Worm (Caenorhabditis elegans) whole organism, L2 larva: Measurements from ENCODE around the gene nhr-55.

ENCODE experiments used
- C34F6.9 ChIP-seq: fragments of 150-350 bp; optimal IDR thresholded peaks from 2 replicates; lab custom pipeline; 2014; ENCODE audit warnings: missing biosample characterization, missing genetic modification characterization
- R02D3.7 ChIP-seq: fragments of 150-350 bp; optimal IDR thresholded peaks from 2 replicates; lab custom pipeline; 2014; ENCODE audit warnings: missing biosample characterization, missing genetic modification characterization
- ZK546.5 ChIP-seq: sonication (generic microtip); optimal IDR thresholded peaks from 2 replicates; lab custom pipeline; 2017; ENCODE audit warnings: missing biosample characterization, missing genetic modification characterization
- alr-1 ChIP-seq: fragments of 150-350 bp; optimal IDR thresholded peaks from 2 replicates; lab custom pipeline; 2014; ENCODE audit warnings: missing biosample characterization, missing genetic modification characterization
- aly-2 ChIP-seq: fragments of 150-350 bp; optimal IDR thresholded peaks from 2 replicates; lab custom pipeline; 2014; ENCODE audit warnings: missing biosample characterization, missing genetic modification characterization
- ama-1 ChIP-seq: fragments of 150-350 bp; optimal IDR thresholded peaks from 2 replicates; lab custom pipeline; 2018; ENCODE audit warnings: inconsistent platforms
- blmp-1 ChIP-seq: sonication (generic microtip); optimal IDR thresholded peaks from 2 replicates; lab custom pipeline; 2017; ENCODE audit warnings: missing genetic modification characterization, mild to moderate bottlenecking, missing compliant biosample characterization, antibody characterized with exemption, moderate library complexity; ENCODE audit not compliant: insufficient read depth
- ceh-16 ChIP-seq: fragments of 150-350 bp; optimal IDR thresholded peaks from 2 replicates; lab custom pipeline; 2014; ENCODE audit warnings: missing biosample characterization, missing genetic modification characterization
- ceh-82 ChIP-seq: fragments of 150-350 bp; optimal IDR thresholded peaks from 2 replicates; lab custom pipeline; 2014; ENCODE audit warnings: missing biosample characterization, missing genetic modification characterization
- crh-2 ChIP-seq: sonication (generic microtip); optimal IDR thresholded peaks from 2 replicates; lab custom pipeline; 2017; ENCODE audit warnings: missing biosample characterization, missing genetic modification characterization
- egl-27 ChIP-seq: sonication (generic microtip); optimal IDR thresholded peaks from 3 replicates; lab custom pipeline; 2017; ENCODE audit warnings: missing biosample characterization, missing genetic modification reagents, missing genetic modification characterization
- elt-1 ChIP-seq: fragments of 150-350 bp; optimal IDR thresholded peaks from 2 replicates; lab custom pipeline; 2014; ENCODE audit warnings: missing biosample characterization, missing genetic modification characterization
- fos-1 ChIP-seq: fragments of 150-350 bp; optimal IDR thresholded peaks from 2 replicates; lab custom pipeline; 2014; ENCODE audit warnings: missing biosample characterization, missing genetic modification characterization
- gmeb-1 ChIP-seq: fragments of 150-350 bp; optimal IDR thresholded peaks from 2 replicates; lab custom pipeline; 2014; ENCODE audit warnings: missing biosample characterization, missing genetic modification characterization
- lin-11 ChIP-seq: fragments of 150-350 bp; sonication (generic microtip); optimal IDR thresholded peaks from 2 replicates; lab custom pipeline; 2014; ENCODE audit warnings: missing biosample characterization, missing genetic modification characterization, inconsistent platforms, mixed read lengths
- lin-13 ChIP-seq: fragments of 150-350 bp; optimal IDR thresholded peaks from 2 replicates; lab custom pipeline; 2014; ENCODE audit warnings: missing biosample characterization, missing genetic modification reagents, missing genetic modification characterization
- lin-39 ChIP-seq: fragments of 150-350 bp; optimal IDR thresholded peaks from 2 replicates; lab custom pipeline; 2014; ENCODE audit warnings: missing biosample characterization, missing genetic modification reagents, missing genetic modification characterization
- mbf-1 ChIP-seq: sonication (generic microtip); optimal IDR thresholded peaks from 2 replicates; lab custom pipeline; 2017; ENCODE audit warnings: missing biosample characterization, missing genetic modification characterization
- mdl-1 ChIP-seq, 2 experiments: fragments of 150-350 bp in 1 of 2; sonication (generic microtip) in 1 of 2; optimal IDR thresholded peaks; 2 replicates each; lab custom pipeline; 2017; ENCODE audit warnings: missing biosample characterization in 2 of 2, missing genetic modification characterization in 2 of 2
- nhr-10 ChIP-seq: sonication (generic microtip); optimal IDR thresholded peaks from 2 replicates; lab custom pipeline; 2017; ENCODE audit warnings: missing biosample characterization, missing genetic modification characterization
- nhr-11 ChIP-seq: fragments of 150-350 bp; optimal IDR thresholded peaks from 2 replicates; lab custom pipeline; 2014; ENCODE audit warnings: missing biosample characterization, missing genetic modification characterization
- nhr-237 ChIP-seq: fragments of 150-350 bp; optimal IDR thresholded peaks from 2 replicates; lab custom pipeline; 2014; ENCODE audit warnings: missing biosample characterization, missing genetic modification characterization
- nhr-6 ChIP-seq: fragments of 150-350 bp; optimal IDR thresholded peaks from 2 replicates; lab custom pipeline; 2014; ENCODE audit warnings: missing biosample characterization, missing genetic modification characterization
- peb-1 ChIP-seq: fragments of 150-350 bp; optimal IDR thresholded peaks from 2 replicates; lab custom pipeline; 2014; ENCODE audit warnings: missing biosample characterization, missing genetic modification characterization
- sem-4 ChIP-seq: fragments of 150-350 bp; optimal IDR thresholded peaks from 2 replicates; lab custom pipeline; 2014; ENCODE audit warnings: missing biosample characterization, missing genetic modification reagents, missing genetic modification characterization
- skn-1 ChIP-seq: sonication (generic microtip); optimal IDR thresholded peaks from 2 replicates; lab custom pipeline; 2017; ENCODE audit warnings: missing biosample characterization, missing genetic modification characterization
- sma-3 ChIP-seq: sonication (generic microtip); optimal IDR thresholded peaks from 2 replicates; lab custom pipeline; 2016; ENCODE audit warnings: missing genetic modification reagents, missing genetic modification characterization, missing compliant biosample characterization
- sma-9 ChIP-seq, 2 experiments: fragments of 150-350 bp in 1 of 2; sonication (generic microtip) in 1 of 2; optimal IDR thresholded peaks; 2 replicates each; lab custom pipeline; 2014 to 2016; ENCODE audit warnings: missing genetic modification characterization in 2 of 2, mild to moderate bottlenecking in 1 of 2, missing biosample characterization in 1 of 2, missing compliant biosample characterization in 1 of 2, missing genetic modification reagents in 1 of 2, moderate library complexity in 1 of 2
- snpc-4 ChIP-seq: fragments of 150-350 bp; optimal IDR thresholded peaks from 2 replicates; lab custom pipeline; 2014; ENCODE audit warnings: missing biosample characterization, missing genetic modification characterization
- unc-39 ChIP-seq: fragments of 150-350 bp; optimal IDR thresholded peaks from 2 replicates; lab custom pipeline; 2014; ENCODE audit warnings: missing biosample characterization, missing genetic modification characterization
- unc-55 ChIP-seq: fragments of 150-350 bp; sonication (generic microtip); optimal IDR thresholded peaks from 3 replicates; lab custom pipeline; 2014; ENCODE audit warnings: missing biosample characterization, missing genetic modification reagents, missing genetic modification characterization
- unc-62 ChIP-seq: fragments of 150-350 bp; optimal IDR thresholded peaks from 2 replicates; lab custom pipeline; 2014; ENCODE audit warnings: missing biosample characterization, missing genetic modification reagents, missing genetic modification characterization
- zag-1 ChIP-seq: fragments of 150-350 bp; optimal IDR thresholded peaks from 2 replicates; lab custom pipeline; 2014; ENCODE audit warnings: missing biosample characterization, missing genetic modification characterization
- ztf-1 ChIP-seq: fragments of 200-800 bp; sonication (Bioruptor generic); conservative IDR thresholded peaks from 2 replicates; pipeline ENCODE4 v1.3.6; 2022; ENCODE audit warnings: missing genetic modification characterization, missing compliant biosample characterization
- ztf-11 ChIP-seq: sonication (generic microtip); optimal IDR thresholded peaks from 2 replicates; lab custom pipeline; 2017; ENCODE audit warnings: missing biosample characterization, missing genetic modification characterization
- ztf-4 ChIP-seq: fragments of 150-350 bp; optimal IDR thresholded peaks from 2 replicates; lab custom pipeline; 2014; ENCODE audit warnings: missing biosample characterization, missing genetic modification characterization

nhr-55 gene

DNA sequence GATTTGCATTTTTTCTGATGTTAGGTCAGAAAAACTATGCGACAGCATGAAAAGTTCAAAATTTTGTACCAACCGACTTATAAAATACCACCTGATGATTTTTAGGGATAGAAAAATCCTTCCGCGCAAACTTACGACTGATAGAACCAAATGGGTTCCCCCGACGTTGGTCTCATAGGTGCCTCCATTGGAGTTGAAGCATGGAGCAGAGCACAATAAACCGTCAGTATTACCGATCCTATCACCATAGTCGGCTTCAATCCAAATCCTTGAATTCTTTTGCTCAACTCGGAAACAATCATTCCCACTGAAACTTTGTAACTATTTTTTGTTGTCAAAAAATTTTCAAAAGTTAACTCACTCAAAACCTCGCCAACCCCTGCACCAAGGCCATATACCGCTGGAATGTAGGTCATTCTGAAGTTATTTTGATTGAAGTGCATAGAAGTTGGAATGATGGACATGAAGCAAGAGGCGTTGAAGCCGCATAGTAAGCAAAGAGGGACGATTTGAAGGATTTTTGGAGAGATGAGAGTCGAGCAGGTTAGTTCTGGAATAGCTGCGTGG is 38.7 kb upstream of the nhr-55 start:
- no peak for TF ChIP-seq unc-55 (GFP tag; lab: Kevin White, UChicago)
- TF ChIP-seq gmeb-1: no peak
- no peak for TF ChIP-seq ztf-4 (tag; lab: Kevin White, UChicago)
- TF ChIP-seq blmp-1 (tag; lab: Kevin White, UChicago): no peak
- no peak for TF ChIP-seq lin-39
- no peak for TF ChIP-seq elt-1 (tag; lab: Kevin White, UChicago)
- no peak for TF ChIP-seq ama-1 (lab: Kevin White, UChicago)
- no peak for TF ChIP-seq sem-4 (tag; lab: Kevin White, UChicago)
- TF ChIP-seq nhr-237 (tag; lab: Kevin White, UChicago): no peak
- TF ChIP-seq lin-11 (tag; lab: Kevin White, UChicago): no peak
- TF ChIP-seq snpc-4: no peak
- TF ChIP-seq zag-1 (tag; lab: Kevin White, UChicago): no peak
- no peak for TF ChIP-seq lin-13 (GFP tag; lab: Kevin White, UChicago)
- no peak for TF ChIP-seq unc-39 (tag; lab: Kevin White, UChicago)
- TF ChIP-seq R02D3.7 (tag; lab: Kevin White, UChicago): no peak
- no peak for TF ChIP-seq sma-3
- TF ChIP-seq ceh-16: no peak

DNA sequence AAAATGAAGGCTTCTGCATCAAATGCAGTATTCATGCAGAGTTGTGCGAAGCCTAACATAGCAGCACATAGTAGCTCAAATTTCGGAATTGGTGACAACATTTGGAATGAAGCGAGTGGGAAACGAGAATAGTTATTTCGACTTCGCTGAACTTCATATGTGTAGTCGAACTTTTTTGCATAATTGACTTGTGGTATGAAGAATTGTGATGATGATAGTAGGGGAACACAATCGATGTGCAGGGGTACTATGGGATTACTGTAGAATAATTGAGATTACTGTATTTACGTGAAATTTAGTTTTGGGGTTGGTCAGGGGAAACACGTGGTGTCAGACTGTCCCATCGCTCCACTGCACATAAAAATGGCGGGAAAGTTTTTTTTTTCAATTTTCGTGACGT is 37.0 kb upstream of the nhr-55 start, which contains the start of gene B0554.7:
TSS of gene B0554.7 (minus strand) at position 101 of the 400 bp plus-strand sequence.
- no peak for TF ChIP-seq snpc-4
- TF ChIP-seq mbf-1: no peak
- no peak for TF ChIP-seq unc-62 (GFP tag; lab: Kevin White, UChicago)
- no peak for TF ChIP-seq ceh-82
- no peak for TF ChIP-seq nhr-10 (tag; lab: Kevin White, UChicago)
- TF ChIP-seq egl-27 (tag; lab: Kevin White, UChicago): no peak
- no peak for TF ChIP-seq sma-3
- no peak for TF ChIP-seq crh-2 (tag; lab: Kevin White, UChicago)
- no peak for TF ChIP-seq gmeb-1
- TF ChIP-seq ama-1 (lab: Kevin White, UChicago): no peak
- TF ChIP-seq ZK546.5 (tag; lab: Kevin White, UChicago): no peak
- TF ChIP-seq nhr-11 (tag; lab: Kevin White, UChicago): no peak
- no peak for TF ChIP-seq peb-1 (tag; lab: Kevin White, UChicago)
- TF ChIP-seq sma-9 (GFP tag; optimal IDR thresholded peaks at IDR 0.05; lab: Kevin White, UChicago): no peak
- TF ChIP-seq sma-9 (tag; optimal IDR thresholded peaks at IDR 0.05; lab: Kevin White, UChicago): no peak
- no peak for TF ChIP-seq ztf-4 (tag; lab: Kevin White, UChicago)
- TF ChIP-seq ztf-11 (tag; lab: Kevin White, UChicago): no peak
- no peak for TF ChIP-seq zag-1 (tag; lab: Kevin White, UChicago)
- TF ChIP-seq alr-1: no peak
- TF ChIP-seq skn-1 (tag; lab: Kevin White, UChicago): no peak
- TF ChIP-seq, all 48 proteins: peak for 0

DNA sequence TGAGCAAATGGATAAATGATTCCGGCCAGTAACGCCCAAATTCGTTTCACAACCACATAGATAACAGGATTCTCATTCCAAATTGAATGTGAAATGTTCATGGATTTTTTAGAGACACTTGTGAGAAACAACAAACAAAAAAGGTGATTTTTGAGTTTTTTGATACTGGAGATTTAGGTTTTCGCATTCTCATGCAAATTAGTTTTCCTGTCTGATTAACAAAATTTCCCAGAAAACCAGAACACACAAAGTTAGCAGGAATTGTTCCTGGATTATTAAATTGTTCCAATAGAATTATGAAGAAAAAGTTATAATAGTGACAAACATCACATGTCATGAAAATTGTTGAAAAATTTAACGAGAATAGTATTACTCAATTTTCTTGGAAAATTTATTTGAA is 34.8 kb upstream of the nhr-55 start, which contains the start of gene srh-33:
TSS of gene srh-33 (minus strand) at position 101 of the 400 bp plus-strand sequence.
- TF ChIP-seq skn-1 (tag; lab: Kevin White, UChicago): no peak
- TF ChIP-seq fos-1: no peak
- no peak for TF ChIP-seq mbf-1
- TF ChIP-seq mdl-1 (tag; optimal IDR thresholded peaks at IDR 0.05; lab: Kevin White, UChicago): no peak
- TF ChIP-seq ztf-1: no peak
- no peak for TF ChIP-seq ZK546.5 (tag; lab: Kevin White, UChicago)
- no peak for TF ChIP-seq gmeb-1
- TF ChIP-seq aly-2: no peak
- TF ChIP-seq unc-62 (GFP tag; lab: Kevin White, UChicago): no peak
- TF ChIP-seq ama-1 (lab: Kevin White, UChicago): no peak
- TF ChIP-seq C34F6.9 (tag; lab: Kevin White, UChicago): no peak
- TF ChIP-seq sma-3: no peak
- TF ChIP-seq lin-39: no peak
- TF ChIP-seq sma-9 (GFP tag; optimal IDR thresholded peaks at IDR 0.05; lab: Kevin White, UChicago): no peak
- TF ChIP-seq sma-9 (tag; optimal IDR thresholded peaks at IDR 0.05; lab: Kevin White, UChicago): no peak

DNA sequence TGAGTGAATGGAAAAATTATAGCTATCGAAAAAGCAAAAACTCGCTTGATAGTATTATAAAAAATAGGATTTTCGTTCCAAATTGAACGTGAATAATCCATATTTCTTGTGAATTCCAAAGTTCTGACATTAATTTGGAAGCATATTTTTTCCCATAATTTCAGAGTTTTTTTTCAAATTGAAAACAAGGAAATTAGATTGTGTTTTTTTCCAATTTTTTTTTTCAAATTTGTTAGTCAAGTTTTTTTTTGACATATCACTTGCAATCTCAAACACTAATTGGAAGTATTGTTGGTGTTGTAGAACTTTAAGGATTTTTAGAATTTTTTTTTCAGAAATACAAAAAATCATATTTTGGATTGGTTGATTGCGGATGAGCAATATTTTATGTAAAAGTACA is 31.4 kb upstream of the nhr-55 start, which contains the start of gene srh-34:
TSS of gene srh-34 (minus strand) at position 101 of the 400 bp plus-strand sequence.
- TF ChIP-seq ceh-82: no peak
- no peak for TF ChIP-seq nhr-11 (tag; lab: Kevin White, UChicago)
- no peak for TF ChIP-seq crh-2 (tag; lab: Kevin White, UChicago)
- TF ChIP-seq sma-9 (GFP tag; optimal IDR thresholded peaks at IDR 0.05; lab: Kevin White, UChicago): no peak
- no peak for TF ChIP-seq sma-9 (tag; optimal IDR thresholded peaks at IDR 0.05; lab: Kevin White, UChicago)
- no peak for TF ChIP-seq mbf-1
- TF ChIP-seq nhr-6: no peak
- no peak for TF ChIP-seq alr-1
- TF ChIP-seq lin-11 (tag; lab: Kevin White, UChicago): no peak
- TF ChIP-seq ama-1 (lab: Kevin White, UChicago): no peak
- no peak for TF ChIP-seq unc-55 (GFP tag; lab: Kevin White, UChicago)
